Fruit fly (Drosophila melanogaster) whole organism, embryonic: ENCODE results near the gene CG4338.

ENCODE experiments used
- Atf6 ChIP-seq: fragments of 200-800 bp; sonication (Bioruptor generic); IDR thresholded peaks from 2 replicates; pipeline ENCODE4 v1.3.6; 2022; ENCODE audit warnings: missing biosample characterization, missing genetic modification characterization
- BtbVII ChIP-seq: fragments of 200-800 bp; sonication (Bioruptor generic); optimal IDR thresholded peaks from 3 replicates; lab custom pipeline; 2017; ENCODE audit warnings: missing biosample characterization, mild to moderate bottlenecking, missing genetic modification characterization
- CG11398 ChIP-seq: fragments of 200-800 bp; sonication (Bioruptor generic); optimal IDR thresholded peaks from 2 replicates; lab custom pipeline; 2016; ENCODE audit warnings: missing biosample characterization, missing genetic modification characterization
- CG11723 ChIP-seq: fragments of 200-800 bp; sonication (Bioruptor generic); optimal IDR thresholded peaks from 2 replicates; lab custom pipeline; 2017; ENCODE audit warnings: missing biosample characterization, mild to moderate bottlenecking, missing genetic modification characterization
- CG12155 ChIP-seq: fragments of 200-800 bp; sonication (Bioruptor generic); optimal IDR thresholded peaks from 3 replicates; lab custom pipeline; 2016; ENCODE audit warnings: missing biosample characterization, missing genetic modification characterization
- CG12942 ChIP-seq: fragments of 200-800 bp; sonication (Bioruptor generic); optimal IDR thresholded peaks from 3 replicates; lab custom pipeline; 2016; ENCODE audit warnings: missing biosample characterization, missing genetic modification characterization
- CG14667 ChIP-seq: fragments of 200-800 bp; sonication (Bioruptor generic); IDR thresholded peaks from 2 replicates; pipeline ENCODE4 v1.3.6; 2022; ENCODE audit warnings: missing biosample characterization, missing genetic modification characterization
- CG15073 ChIP-seq: fragments of 200-800 bp; sonication (Bioruptor generic); optimal IDR thresholded peaks from 2 replicates; lab custom pipeline; 2016; ENCODE audit warnings: missing biosample characterization, missing genetic modification characterization
- CG15269 ChIP-seq: fragments of 200-800 bp; sonication (Bioruptor generic); optimal IDR thresholded peaks from 2 replicates; lab custom pipeline; 2018; ENCODE audit warnings: missing biosample characterization, mild to moderate bottlenecking, missing genetic modification characterization, moderate library complexity
- CG16815 ChIP-seq: fragments of 200-800 bp; sonication (Bioruptor generic); optimal IDR thresholded peaks from 3 replicates; lab custom pipeline; 2017; ENCODE audit warnings: missing biosample characterization, mild to moderate bottlenecking, missing genetic modification characterization
- CG17612 ChIP-seq: fragments of 200-800 bp; sonication (Bioruptor generic); IDR thresholded peaks from 2 replicates; pipeline ENCODE4 v1.3.6; 2022; ENCODE audit warnings: missing biosample characterization, missing genetic modification characterization
- CG2116 ChIP-seq: fragments of 200-800 bp; sonication (Bioruptor generic); optimal IDR thresholded peaks from 3 replicates; lab custom pipeline; 2018; ENCODE audit warnings: missing biosample characterization, mild to moderate bottlenecking, missing genetic modification characterization
- CG6272 ChIP-seq: fragments of 200-800 bp; sonication (Bioruptor generic); IDR thresholded peaks from 2 replicates; pipeline ENCODE4 v1.3.6; 2022; ENCODE audit warnings: missing biosample characterization, missing genetic modification characterization
- CG6689 ChIP-seq: fragments of 200-800 bp; sonication (Bioruptor generic); IDR thresholded peaks from 2 replicates; pipeline ENCODE4 v1.3.6; 2022; ENCODE audit warnings: missing biosample characterization, missing genetic modification characterization
- CG6791 ChIP-seq: fragments of 200-800 bp; sonication (Bioruptor generic); IDR thresholded peaks from 3 replicates; pipeline ENCODE4 v1.3.6; 2022; ENCODE audit warnings: missing biosample characterization, missing genetic modification characterization; ENCODE audit not compliant: partially characterized antibody
- CG7357 ChIP-seq: fragments of 200-800 bp; sonication (Bioruptor generic); IDR thresholded peaks from 3 replicates; pipeline ENCODE4 v1.3.6; 2022; ENCODE audit warnings: missing biosample characterization, missing genetic modification characterization
- CG7786 ChIP-seq: fragments of 200-800 bp; sonication (Bioruptor generic); optimal IDR thresholded peaks from 2 replicates; lab custom pipeline; 2016; ENCODE audit warnings: missing biosample characterization, missing genetic modification characterization
- CG7963 ChIP-seq: fragments of 200-800 bp; sonication (Bioruptor generic); IDR thresholded peaks from 3 replicates; pipeline ENCODE4 v1.3.6; 2022; ENCODE audit warnings: missing biosample characterization, missing genetic modification characterization; ENCODE audit not compliant: partially characterized antibody
- CG8089 ChIP-seq: fragments of 200-800 bp; sonication (Bioruptor generic); optimal IDR thresholded peaks from 3 replicates; lab custom pipeline; 2016; ENCODE audit warnings: missing biosample characterization, missing genetic modification characterization
- CG9727 ChIP-seq: fragments of 200-800 bp; sonication (Bioruptor generic); optimal IDR thresholded peaks from 3 replicates; lab custom pipeline; 2017; ENCODE audit warnings: missing biosample characterization, mild to moderate bottlenecking, missing genetic modification characterization
- CG9876 ChIP-seq: fragments of 200-800 bp; sonication (Bioruptor generic); optimal IDR thresholded peaks from 2 replicates; lab custom pipeline; 2016; ENCODE audit warnings: missing biosample characterization, missing genetic modification characterization
- CG9932 ChIP-seq: fragments of 200-800 bp; sonication (Bioruptor generic); IDR thresholded peaks from 2 replicates; pipeline ENCODE4 v1.3.6; 2022; ENCODE audit warnings: missing biosample characterization, missing genetic modification characterization
- CrebB ChIP-seq: fragments of 200-800 bp; sonication (Bioruptor generic); optimal IDR thresholded peaks from 3 replicates; lab custom pipeline; 2018; ENCODE audit warnings: missing biosample characterization, mild to moderate bottlenecking, missing genetic modification characterization
- Dfd ChIP-seq, 2 experiments: fragments of >200 bp; optimal IDR thresholded peaks; 2 replicates each; lab custom pipeline; 2017; ENCODE audit warnings: missing biosample characterization in 2 of 2, missing genetic modification characterization in 2 of 2
- E2f2 ChIP-seq: fragments of 200-800 bp; sonication (Bioruptor generic); IDR thresholded peaks from 2 replicates; pipeline ENCODE4 v1.3.6; 2022; ENCODE audit warnings: missing biosample characterization, missing genetic modification characterization
- Elba2 ChIP-seq: fragments of 200-800 bp; sonication (Bioruptor generic); optimal IDR thresholded peaks from 3 replicates; lab custom pipeline; 2016; ENCODE audit warnings: missing biosample characterization, missing genetic modification characterization
- Gsc ChIP-seq: fragments of 200-800 bp; sonication (Bioruptor generic); IDR thresholded peaks from 2 replicates; pipeline ENCODE4 v1.3.6; 2022; ENCODE audit warnings: missing biosample characterization, missing genetic modification characterization
- H15 ChIP-seq: fragments of 200-800 bp; sonication (Bioruptor generic); IDR thresholded peaks from 3 replicates; pipeline ENCODE4 v1.3.6; 2022; ENCODE audit warnings: missing biosample characterization, missing genetic modification characterization
- Hand ChIP-seq: fragments of 200-800 bp; sonication (Bioruptor generic); optimal IDR thresholded peaks from 2 replicates; lab custom pipeline; 2017; ENCODE audit warnings: mild to moderate bottlenecking, missing biosample characterization, missing genetic modification reagents, missing genetic modification characterization
- Hsf ChIP-seq: fragments of 200-800 bp; sonication (Bioruptor generic); optimal IDR thresholded peaks from 3 replicates; lab custom pipeline; 2016; ENCODE audit warnings: missing biosample characterization, missing genetic modification characterization
- Myb ChIP-seq: fragments of 200-800 bp; sonication (Bioruptor generic); optimal IDR thresholded peaks from 2 replicates; lab custom pipeline; 2016; ENCODE audit warnings: missing biosample characterization, missing genetic modification characterization
- Opbp ChIP-seq: fragments of 200-800 bp; sonication (Bioruptor generic); IDR thresholded peaks from 3 replicates; pipeline ENCODE4 v1.3.6; 2022; ENCODE audit warnings: missing biosample characterization, missing genetic modification characterization; ENCODE audit not compliant: partially characterized antibody
- Ptx1 ChIP-seq: fragments of 200-800 bp; sonication (Bioruptor generic); IDR thresholded peaks from 2 replicates; pipeline ENCODE4 v1.3.6; 2022; ENCODE audit warnings: missing biosample characterization, missing genetic modification characterization
- Vsx1 ChIP-seq: fragments of 200-800 bp; sonication (Bioruptor generic); optimal IDR thresholded peaks from 2 replicates; lab custom pipeline; 2017; ENCODE audit warnings: missing biosample characterization, mild to moderate bottlenecking, missing genetic modification characterization, missing genetic modification reagents
- chm ChIP-seq: fragments of 200-800 bp; sonication (Bioruptor generic); IDR thresholded peaks from 2 replicates; pipeline ENCODE4 v1.3.6; 2022; ENCODE audit warnings: missing biosample characterization, missing genetic modification characterization
- croc ChIP-seq: fragments of 200-800 bp; sonication (Bioruptor generic); conservative IDR thresholded peaks from 3 replicates; pipeline ENCODE4 v1.3.6; 2022; ENCODE audit warnings: missing biosample characterization, missing genetic modification characterization
- crol ChIP-seq: fragments of 200-800 bp; sonication (Bioruptor generic); IDR thresholded peaks from 2 replicates; pipeline ENCODE4 v1.3.6; 2022; ENCODE audit warnings: missing biosample characterization, missing genetic modification characterization
- crp ChIP-seq, 2 experiments: fragments of 200-800 bp; sonication (Bioruptor generic); optimal IDR thresholded peaks; 2 replicates in 1 of 2; 3 replicates in 1 of 2; lab custom pipeline; 2017; ENCODE audit warnings: missing biosample characterization in 2 of 2, missing genetic modification characterization in 2 of 2, mild to moderate bottlenecking in 1 of 2, moderate library complexity in 1 of 2
- ems ChIP-seq: fragments of 200-800 bp; sonication (Bioruptor generic); optimal IDR thresholded peaks from 3 replicates; lab custom pipeline; 2016; ENCODE audit warnings: missing biosample characterization, missing genetic modification characterization
- fru ChIP-seq: fragments of >200 bp; optimal IDR thresholded peaks from 2 replicates; lab custom pipeline; 2017
- gem ChIP-seq: fragments of 200-800 bp; sonication (Bioruptor generic); optimal IDR thresholded peaks from 2 replicates; lab custom pipeline; 2019; ENCODE audit warnings: missing biosample characterization, mild to moderate bottlenecking, missing genetic modification characterization, moderate library complexity
- hth ChIP-seq: fragments of >200 bp; optimal IDR thresholded peaks from 2 replicates; lab custom pipeline; 2017; ENCODE audit warnings: inconsistent platforms
- knrl ChIP-seq: fragments of 200-800 bp; sonication (Bioruptor generic); IDR thresholded peaks from 3 replicates; pipeline ENCODE4 v1.3.6; 2022; ENCODE audit warnings: missing biosample characterization, missing genetic modification characterization; ENCODE audit not compliant: partially characterized antibody
- nom ChIP-seq: fragments of 200-800 bp; sonication (Bioruptor generic); optimal IDR thresholded peaks from 2 replicates; lab custom pipeline; 2017; ENCODE audit warnings: missing biosample characterization, missing genetic modification characterization, mild to moderate bottlenecking, moderate library complexity, missing genetic modification reagents
- pfk ChIP-seq: fragments of 200-800 bp; sonication (Bioruptor generic); optimal IDR thresholded peaks from 2 replicates; lab custom pipeline; 2018; ENCODE audit warnings: missing biosample characterization, mild to moderate bottlenecking, missing genetic modification characterization, moderate library complexity
- pita ChIP-seq: fragments of 200-800 bp; sonication (Bioruptor generic); optimal IDR thresholded peaks from 2 replicates; lab custom pipeline; 2017; ENCODE audit warnings: missing biosample characterization, mild to moderate bottlenecking, missing genetic modification characterization
- pnt ChIP-seq: fragments of 200-800 bp; sonication (Bioruptor generic); optimal IDR thresholded peaks from 3 replicates; lab custom pipeline; 2016; ENCODE audit warnings: missing biosample characterization, missing genetic modification characterization
- pum ChIP-seq: fragments of 200-800 bp; sonication (Bioruptor generic); optimal IDR thresholded peaks from 2 replicates; lab custom pipeline; 2016; ENCODE audit warnings: missing biosample characterization, missing genetic modification characterization
- sens-2 ChIP-seq: fragments of 200-800 bp; sonication (Bioruptor generic); IDR thresholded peaks from 2 replicates; pipeline ENCODE4 v1.3.6; 2022; ENCODE audit warnings: missing biosample characterization, missing genetic modification characterization
- slou ChIP-seq: fragments of 200-800 bp; sonication (Bioruptor generic); optimal IDR thresholded peaks from 3 replicates; lab custom pipeline; 2016; ENCODE audit warnings: missing biosample characterization, missing genetic modification characterization
- tin ChIP-seq: fragments of 200-800 bp; sonication (Bioruptor generic); optimal IDR thresholded peaks from 3 replicates; lab custom pipeline; 2016; ENCODE audit warnings: missing biosample characterization, missing genetic modification characterization
- wdn ChIP-seq: fragments of 200-800 bp; sonication (Bioruptor generic); IDR thresholded peaks from 2 replicates; pipeline ENCODE4 v1.3.6; 2022; ENCODE audit warnings: missing biosample characterization, missing genetic modification characterization

Gene CG4338

dm6 chr3R:15250454-15250853 lies 24.9 kb upstream of the CG4338 start (continued):
- TF ChIP-seq croc (GFP tag; lab: Robert Waterston, UW), result 0 out of 3 replicates have a peak, but pooled peaks have one; percentile 21
- peak; percentile 40 for TF ChIP-seq CG12155 (GFP tag; lab: Kevin White, UChicago)
- TF ChIP-seq CG6272 (GFP tag; lab: Robert Waterston, UW), result peak; percentile 53
- no peak for TF ChIP-seq knrl (GFP tag; lab: Robert Waterston, UW)
- TF ChIP-seq fru (lab: Kevin White, UChicago), result no peak
- TF ChIP-seq nom (GFP tag; lab: Kevin White, UChicago), result no peak
- no peak for TF ChIP-seq slou (GFP tag; lab: Kevin White, UChicago)
- TF ChIP-seq pita (GFP tag; lab: Kevin White, UChicago), result no peak
- TF ChIP-seq pfk (GFP tag; lab: Kevin White, UChicago), result no peak
- no peak for TF ChIP-seq CG7786 (GFP tag; lab: Kevin White, UChicago)
- TF ChIP-seq crp (GFP tag; optimal IDR thresholded peaks at IDR 0.05; lab: Kevin White, UChicago), result peak in 1 of 2 experiments; percentile 2
- peak; percentile 86 for TF ChIP-seq Atf6 (GFP tag; lab: Robert Waterston, UW)
- no peak for TF ChIP-seq pnt (GFP tag; lab: Kevin White, UChicago)
- peak; percentile 89 for TF ChIP-seq Hand (GFP tag; lab: Kevin White, UChicago)
- no peak for TF ChIP-seq Myb (GFP tag; lab: Kevin White, UChicago)
- TF ChIP-seq E2f2 (GFP tag; lab: Robert Waterston, UW), result peak; percentile 51
- TF ChIP-seq crol (GFP tag; lab: Robert Waterston, UW), result no peak
- no peak for TF ChIP-seq sens-2 (GFP tag; lab: Robert Waterston, UW)
- peak; percentile 11 for TF ChIP-seq CG12942 (GFP tag; lab: Kevin White, UChicago)
- TF ChIP-seq CG15269 (tag; lab: Kevin White, UChicago), result no peak
- TF ChIP-seq tin (GFP tag; lab: Kevin White, UChicago), result peak; percentile 3
- TF ChIP-seq CG9932 (GFP tag; lab: Robert Waterston, UW), result peak; percentile 81
- peak; percentile 64; the same call in 1 of the 2 replicates for TF ChIP-seq wdn
- peak; percentile 28 for TF ChIP-seq CG16815 (GFP tag; lab: Kevin White, UChicago)
- TF ChIP-seq Vsx1 (GFP tag; lab: Kevin White, UChicago), result no peak
- TF ChIP-seq CrebB (tag; lab: Kevin White, UChicago), result peak; percentile 67
- no peak for TF ChIP-seq CG11398 (GFP tag; lab: Kevin White, UChicago)
- peak; percentile 52; the same call in 1 of the 2 replicates for TF ChIP-seq CG17612 (GFP tag; lab: Robert Waterston, UW)
- peak; percentile 45 for TF ChIP-seq Hsf (GFP tag; lab: Kevin White, UChicago)
- TF ChIP-seq chm (GFP tag; lab: Robert Waterston, UW), result 0 out of 2 replicates have a peak, but pooled peaks have one; percentile 53
- peak; percentile 63 for TF ChIP-seq CG9727 (GFP tag; lab: Kevin White, UChicago)
- TF ChIP-seq CG9876 (GFP tag; lab: Kevin White, UChicago), result no peak
- TF ChIP-seq Opbp, result no peak
- no peak for TF ChIP-seq Elba2 (GFP tag; lab: Kevin White, UChicago)
- no peak for TF ChIP-seq CG6791 (GFP tag; lab: Robert Waterston, UW)
- no peak for TF ChIP-seq CG7963
- TF ChIP-seq Dfd (GFP tag; optimal IDR thresholded peaks at IDR 0.05; lab: Kevin White, UChicago), result no peak
- no peak for TF ChIP-seq CG8089 (GFP tag; lab: Kevin White, UChicago)
- 0 out of 2 replicates have a peak, but pooled peaks have one; percentile 20 for TF ChIP-seq CG14667
- TF ChIP-seq ems (GFP tag; lab: Kevin White, UChicago), result peak; percentile 7
- no peak for TF ChIP-seq gem
- TF ChIP-seq Gsc (GFP tag; lab: Robert Waterston, UW), result no peak
- TF ChIP-seq H15 (GFP tag; lab: Robert Waterston, UW), result peak; percentile 73
- no peak for TF ChIP-seq pum (GFP tag; lab: Kevin White, UChicago)
- TF ChIP-seq BtbVII (GFP tag; lab: Kevin White, UChicago), result peak; percentile 73
- peak; percentile 64 for TF ChIP-seq CG6689 (GFP tag; lab: Robert Waterston, UW)
- TF ChIP-seq Ptx1, result peak; percentile 76
- TF ChIP-seq CG15073 (GFP tag; lab: Kevin White, UChicago), result no peak
- peak; percentile 48; the same call in 1 of the 3 replicates for TF ChIP-seq CG7357 (GFP tag; lab: Robert Waterston, UW)
- TF ChIP-seq CG11723, result no peak
- no peak for TF ChIP-seq hth (lab: Kevin White, UChicago)
- peak; percentile 25 for TF ChIP-seq CG2116
